Worm (Caenorhabditis elegans) whole organism, mixed stage, embryonic: ENCODE measurements around the gene srh-82.

Experiments
- mls-2 ChIP-seq: sonication (generic microtip); optimal IDR thresholded peaks from 2 replicates; lab custom pipeline; 2016; ENCODE audit warnings: mild to moderate bottlenecking, missing genetic modification characterization, moderate library complexity, missing compliant biosample characterization
- nhr-12 ChIP-seq: fragments of 150-350 bp; optimal IDR thresholded peaks from 2 replicates; lab custom pipeline; 2014; ENCODE audit warnings: missing biosample characterization, missing genetic modification characterization
- nhr-237 ChIP-seq: fragments of 150-350 bp; optimal IDR thresholded peaks from 2 replicates; lab custom pipeline; 2014; ENCODE audit warnings: missing biosample characterization, missing genetic modification characterization

DNA sequence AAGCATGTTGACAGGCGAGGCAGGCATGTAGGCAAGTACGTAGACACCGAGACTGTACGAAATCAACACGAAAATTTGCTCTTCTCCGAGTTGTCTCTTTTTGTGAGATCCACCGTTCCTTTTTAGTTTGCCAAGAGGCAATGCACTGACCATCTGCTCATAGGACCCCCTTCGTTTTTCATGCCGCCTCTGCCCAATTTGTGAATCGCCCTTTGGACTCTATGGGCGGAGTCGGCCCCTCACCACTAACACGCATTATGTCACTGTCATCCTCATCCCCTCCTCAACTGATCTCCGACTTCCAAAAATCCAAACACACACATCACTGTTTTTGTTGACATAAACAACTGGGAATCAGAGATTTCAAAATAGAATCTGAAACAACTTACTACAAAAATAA, 9.0 kb downstream of the srh-82 start:
- no peak for TF ChIP-seq nhr-237
- no peak for TF ChIP-seq nhr-12 (tag; lab: Kevin White, UChicago)
- TF ChIP-seq mls-2 (tag; lab: Kevin White, UChicago), result no peak
